Worm (Caenorhabditis elegans) whole organism, midembryonic: ENCODE data around the gene nmy-1.

Source experiments
- T22C8.4 ChIP-seq: fragments of 200-800 bp; sonication (Bioruptor generic); IDR thresholded peaks from 2 replicates; pipeline ENCODE4 v1.3.6; 2022; ENCODE audit warnings: missing genetic modification characterization, missing compliant biosample characterization
- cog-1 ChIP-seq: sonication (generic microtip); optimal IDR thresholded peaks from 2 replicates; lab custom pipeline; 2016; ENCODE audit warnings: missing genetic modification characterization, missing compliant biosample characterization
- flt-1 ChIP-seq: fragments of 200-800 bp; sonication (Bioruptor generic); IDR thresholded peaks from 2 replicates; pipeline ENCODE4 v1.3.6; 2022; ENCODE audit warnings: missing genetic modification characterization, missing compliant biosample characterization
- klf-2 ChIP-seq: fragments of 200-800 bp; sonication (Bioruptor generic); conservative IDR thresholded peaks from 2 replicates; pipeline ENCODE4 v1.3.6; 2022; ENCODE audit warnings: missing genetic modification reagents, missing genetic modification characterization, missing compliant biosample characterization
- med-1 ChIP-seq: sonication (generic microtip); optimal IDR thresholded peaks from 2 replicates; lab custom pipeline; 2017; ENCODE audit warnings: missing genetic modification characterization, mild to moderate bottlenecking, missing compliant biosample characterization, antibody characterized with exemption, missing genetic modification reagents; ENCODE audit not compliant: insufficient read depth
- ref-1 ChIP-seq: fragments of 200-800 bp; sonication (Bioruptor generic); conservative IDR thresholded peaks from 2 replicates; pipeline ENCODE4 v1.3.6; 2022; ENCODE audit warnings: missing genetic modification reagents, missing genetic modification characterization, missing compliant biosample characterization
- tab-1 ChIP-seq: fragments of 200-800 bp; sonication (Bioruptor generic); IDR thresholded peaks from 2 replicates; pipeline ENCODE4 v1.3.6; 2022; ENCODE audit warnings: missing genetic modification characterization, missing compliant biosample characterization
- ztf-23 ChIP-seq: fragments of 200-800 bp; sonication (Bioruptor generic); IDR thresholded peaks from 2 replicates; pipeline ENCODE4 v1.3.6; 2022; ENCODE audit warnings: missing genetic modification reagents, missing genetic modification characterization, missing compliant biosample characterization
- ztf-29 ChIP-seq: fragments of 200-800 bp; sonication (Bioruptor generic); IDR thresholded peaks from 2 replicates; pipeline ENCODE4 v1.3.6; 2022; ENCODE audit warnings: missing genetic modification reagents, missing genetic modification characterization, missing compliant biosample characterization

nmy-1 gene

ce11 chrX:2909227-2909626, at the start of gene nmy-1:
TSS of gene nmy-1 (plus strand) at chrX:2909527.
- TF ChIP-seq flt-1 (GFP tag; lab: Robert Waterston, UW) (no peak), tab-1 (GFP tag; lab: Robert Waterston, UW) (no peak), klf-2 (no peak), cog-1 (no peak), T22C8.4 (GFP tag; lab: Robert Waterston, UW) (no peak), ref-1 (GFP tag; lab: Robert Waterston, UW) (no peak), med-1 (GFP tag; lab: Kevin White, UChicago) (no peak), ztf-23 (GFP tag; lab: Robert Waterston, UW) (no peak), ztf-29 (GFP tag; lab: Robert Waterston, UW) (no peak)

ce11 chrX:2862372-2862771, 47.0 kb upstream of the nmy-1 start, which contains the start of gene comt-1:
TSS of gene comt-1 (minus strand) at chrX:2862472.
- TF ChIP-seq med-1 (GFP tag; lab: Kevin White, UChicago) (no peak), tab-1 (GFP tag; lab: Robert Waterston, UW) (no peak), cog-1 (no peak), ref-1 (GFP tag; lab: Robert Waterston, UW) (no peak), ztf-29 (GFP tag; lab: Robert Waterston, UW) (no peak), flt-1 (GFP tag; lab: Robert Waterston, UW) (no peak), T22C8.4 (GFP tag; lab: Robert Waterston, UW) (no peak), klf-2 (no peak), ztf-23 (GFP tag; lab: Robert Waterston, UW) (no peak)

ce11 chrX:2863946-2864345, 45.4 kb upstream of the nmy-1 start, which contains the start of gene F53B3.6:
TSS of gene F53B3.6 (plus strand) at chrX:2864229.
- TF ChIP-seq ztf-23 (GFP tag; lab: Robert Waterston, UW): no peak

- TF ChIP-seq ztf-23 (GFP tag; lab: Robert Waterston, UW): no peak
- TF ChIP-seq T22C8.4 (GFP tag; lab: Robert Waterston, UW): no peak
- TF ChIP-seq flt-1 (GFP tag; lab: Robert Waterston, UW): no peak
- no peak for TF ChIP-seq med-1 (GFP tag; lab: Kevin White, UChicago)
- TF ChIP-seq cog-1: no peak
- TF ChIP-seq ref-1 (GFP tag; lab: Robert Waterston, UW): no peak
- TF ChIP-seq ztf-29 (GFP tag; lab: Robert Waterston, UW): no peak
- TF ChIP-seq tab-1 (GFP tag; lab: Robert Waterston, UW): no peak
- no peak for TF ChIP-seq klf-2
Measured at ce11 chrX:2865591-2866217, 43.6 kb upstream of the nmy-1 start.

ce11 chrX:2871037-2871436, 38.3 kb upstream of the nmy-1 start, which contains the start of gene F53B3.3:
TSS of gene F53B3.3 (minus strand) at chrX:2871137.
- TF ChIP-seq ztf-29 (GFP tag; lab: Robert Waterston, UW) (0 out of 2 replicates have a peak, but pooled peaks have one; percentile 12), ref-1 (GFP tag; lab: Robert Waterston, UW) (no peak)

ce11 chrX:2873272-2873671, 36.1 kb upstream of the nmy-1 start:
- TF ChIP-seq flt-1 (GFP tag; lab: Robert Waterston, UW) (no peak), T22C8.4 (GFP tag; lab: Robert Waterston, UW) (no peak), klf-2 (no peak), ztf-29 (GFP tag; lab: Robert Waterston, UW) (no peak), med-1 (GFP tag; lab: Kevin White, UChicago) (no peak), ztf-23 (GFP tag; lab: Robert Waterston, UW) (no peak), cog-1 (no peak), ref-1 (GFP tag; lab: Robert Waterston, UW) (no peak), tab-1 (GFP tag; lab: Robert Waterston, UW) (no peak)

- TF ChIP-seq flt-1 (GFP tag; lab: Robert Waterston, UW) (no peak), med-1 (GFP tag; lab: Kevin White, UChicago) (no peak), ztf-29 (GFP tag; lab: Robert Waterston, UW) (no peak), klf-2 (no peak), tab-1 (GFP tag; lab: Robert Waterston, UW) (no peak), T22C8.4 (GFP tag; lab: Robert Waterston, UW) (no peak)
Measured at ce11 chrX:2874598-2874997, 34.7 kb upstream of the nmy-1 start.

ce11 chrX:2877433-2877832, 31.9 kb upstream of the nmy-1 start:
- TF ChIP-seq ref-1 (GFP tag; lab: Robert Waterston, UW) (no peak), flt-1 (GFP tag; lab: Robert Waterston, UW) (no peak), klf-2 (no peak), med-1 (GFP tag; lab: Kevin White, UChicago) (no peak), tab-1 (GFP tag; lab: Robert Waterston, UW) (no peak), cog-1 (no peak), T22C8.4 (GFP tag; lab: Robert Waterston, UW) (no peak), ztf-23 (GFP tag; lab: Robert Waterston, UW) (no peak), ztf-29 (GFP tag; lab: Robert Waterston, UW) (no peak)

ce11 chrX:2879529-2880265, 29.6 kb upstream of the nmy-1 start, which contains the start of gene F53B3.5:
TSS of gene F53B3.5 (minus strand) at chrX:2879579.
- TF ChIP-seq ztf-23 (GFP tag; lab: Robert Waterston, UW): no peak
- TF ChIP-seq flt-1 (GFP tag; lab: Robert Waterston, UW): peak; percentile 67
